Worm (Caenorhabditis elegans): ENCODE measurements around the gene dpff-1.

- TF ChIP-seq mep-1 (tag; optimal IDR thresholded peaks at IDR 0.05) (no peak), unc-62 (GFP tag; optimal IDR thresholded peaks at IDR 0.05) (no peak)
Observed at ce11 chrIII:5953041-5953912, 47.1 kb upstream of the dpff-1 start.

Data from whole organism, mixed stage, embryonic.